Fruit fly (Drosophila melanogaster) whole organism, embryonic: ENCODE measurements around the gene CG32647.

Source experiments
- CG10209 ChIP-seq: fragments of 200-800 bp; sonication (Bioruptor generic); optimal IDR thresholded peaks from 3 replicates; lab custom pipeline; 2017; ENCODE audit warnings: missing biosample characterization, mild to moderate bottlenecking, missing genetic modification characterization, missing genetic modification reagents
- CG11093 ChIP-seq: fragments of 200-800 bp; sonication (Bioruptor generic); IDR thresholded peaks from 3 replicates; pipeline ENCODE4 v1.3.6; 2022; ENCODE audit warnings: missing biosample characterization, missing genetic modification characterization
- CG11560 ChIP-seq: fragments of 200-800 bp; sonication (Bioruptor generic); IDR thresholded peaks from 3 replicates; pipeline ENCODE4 v1.3.6; 2022; ENCODE audit warnings: missing biosample characterization, missing genetic modification characterization
- CG13894 ChIP-seq: fragments of 200-800 bp; sonication (Bioruptor generic); optimal IDR thresholded peaks from 3 replicates; lab custom pipeline; 2018; ENCODE audit warnings: missing biosample characterization, mild to moderate bottlenecking, missing genetic modification characterization, moderate library complexity
- CG14441 ChIP-seq: fragments of 200-800 bp; sonication (Bioruptor generic); IDR thresholded peaks from 2 replicates; pipeline ENCODE4 v1.3.6; 2022; ENCODE audit warnings: missing biosample characterization, missing genetic modification characterization
- CG15479 ChIP-seq: fragments of 200-800 bp; sonication (Bioruptor generic); optimal IDR thresholded peaks from 3 replicates; lab custom pipeline; 2019; ENCODE audit warnings: missing biosample characterization, mild to moderate bottlenecking, missing genetic modification characterization, moderate library complexity
- CG16815 ChIP-seq: fragments of 200-800 bp; sonication (Bioruptor generic); optimal IDR thresholded peaks from 3 replicates; lab custom pipeline; 2017; ENCODE audit warnings: missing biosample characterization, mild to moderate bottlenecking, missing genetic modification characterization
- CG17568 ChIP-seq: fragments of 200-800 bp; sonication (Bioruptor generic); optimal IDR thresholded peaks from 2 replicates; lab custom pipeline; 2018; ENCODE audit warnings: missing biosample characterization, mild to moderate bottlenecking, missing genetic modification characterization, moderate library complexity
- CG17612 ChIP-seq: fragments of 200-800 bp; sonication (Bioruptor generic); IDR thresholded peaks from 2 replicates; pipeline ENCODE4 v1.3.6; 2022; ENCODE audit warnings: missing biosample characterization, missing genetic modification characterization
- CG18619 ChIP-seq: fragments of 200-800 bp; sonication (Bioruptor generic); optimal IDR thresholded peaks from 3 replicates; lab custom pipeline; 2017; ENCODE audit warnings: missing biosample characterization, mild to moderate bottlenecking, missing genetic modification characterization
- CG30431 ChIP-seq: fragments of 200-800 bp; sonication (Bioruptor generic); optimal IDR thresholded peaks from 2 replicates; lab custom pipeline; 2017; ENCODE audit warnings: missing biosample characterization, missing genetic modification characterization
- CG3163 ChIP-seq: fragments of 200-800 bp; sonication (Bioruptor generic); optimal IDR thresholded peaks from 3 replicates; lab custom pipeline; 2016; ENCODE audit warnings: missing biosample characterization, missing genetic modification characterization
- CG3407 ChIP-seq: fragments of 200-800 bp; sonication (Bioruptor generic); optimal IDR thresholded peaks from 2 replicates; lab custom pipeline; 2018; ENCODE audit warnings: missing biosample characterization, mild to moderate bottlenecking, missing genetic modification characterization
- CG9797 ChIP-seq: fragments of 200-800 bp; sonication (Bioruptor generic); optimal IDR thresholded peaks from 3 replicates; lab custom pipeline; 2018; ENCODE audit warnings: missing biosample characterization, mild to moderate bottlenecking, missing genetic modification characterization
- Dad ChIP-seq: fragments of 200-800 bp; sonication (Bioruptor generic); optimal IDR thresholded peaks from 3 replicates; lab custom pipeline; 2016; ENCODE audit warnings: missing biosample characterization, missing genetic modification characterization
- Dfd ChIP-seq, 2 experiments: fragments of >200 bp; optimal IDR thresholded peaks; 2 replicates each; lab custom pipeline; 2017; ENCODE audit warnings: missing biosample characterization in 2 of 2, missing genetic modification characterization in 2 of 2
- HLH4C ChIP-seq: fragments of 200-800 bp; sonication (Bioruptor generic); IDR thresholded peaks from 3 replicates; pipeline ENCODE4 v1.3.6; 2022; ENCODE audit warnings: missing biosample characterization, missing genetic modification characterization; ENCODE audit not compliant: partially characterized antibody
- Hr78 ChIP-seq, 2 experiments: fragments of 200-800 bp in 1 of 2; fragments of >200 bp in 1 of 2; sonication (Bioruptor generic) in 1 of 2; optimal IDR thresholded peaks; 2 replicates each; lab custom pipeline; 2017 to 2019; ENCODE audit warnings: missing biosample characterization in 2 of 2, missing genetic modification characterization in 2 of 2, mild to moderate bottlenecking in 1 of 2, moderate library complexity in 1 of 2
- Kr ChIP-seq: fragments of 200-800 bp; sonication (Bioruptor generic); optimal IDR thresholded peaks from 2 replicates; lab custom pipeline; 2017; ENCODE audit warnings: missing biosample characterization, mild to moderate bottlenecking, missing genetic modification characterization
- Mrtf ChIP-seq: fragments of 200-800 bp; sonication (Bioruptor generic); IDR thresholded peaks from 3 replicates; pipeline ENCODE4 v1.3.6; 2022; ENCODE audit warnings: missing biosample characterization, missing genetic modification characterization
- NFAT ChIP-seq: fragments of 200-800 bp; sonication (Bioruptor generic); IDR thresholded peaks from 2 replicates; pipeline ENCODE4 v1.3.6; 2022; ENCODE audit warnings: missing biosample characterization, missing genetic modification characterization
- Optix ChIP-seq: fragments of 200-800 bp; sonication (Bioruptor generic); IDR thresholded peaks from 3 replicates; pipeline ENCODE4 v1.3.6; 2022; ENCODE audit warnings: missing biosample characterization, missing genetic modification characterization
- Rx ChIP-seq: fragments of 200-800 bp; sonication (Bioruptor generic); IDR thresholded peaks from 2 replicates; pipeline ENCODE4 v1.3.6; 2022; ENCODE audit warnings: missing biosample characterization, missing genetic modification characterization
- ara ChIP-seq: fragments of 200-800 bp; sonication (Bioruptor generic); IDR thresholded peaks from 2 replicates; pipeline ENCODE4 v1.3.6; 2022; ENCODE audit warnings: missing biosample characterization, missing genetic modification characterization
- bbx ChIP-seq: fragments of 200-800 bp; sonication (Bioruptor generic); IDR thresholded peaks from 2 replicates; pipeline ENCODE4 v1.3.6; 2022; ENCODE audit warnings: missing biosample characterization, missing genetic modification characterization; ENCODE audit not compliant: partially characterized antibody
- bowl ChIP-seq: fragments of 200-800 bp; sonication (Bioruptor generic); IDR thresholded peaks from 2 replicates; pipeline ENCODE4 v1.3.6; 2022; ENCODE audit warnings: missing biosample characterization, missing genetic modification characterization
- br ChIP-seq: fragments of >200 bp; optimal IDR thresholded peaks from 2 replicates; lab custom pipeline; 2017
- bsh ChIP-seq, 2 experiments: fragments of 200-800 bp; sonication (Bioruptor generic); optimal IDR thresholded peaks; 2 replicates each; lab custom pipeline; 2017 to 2018; ENCODE audit warnings: mild to moderate bottlenecking in 2 of 2, missing biosample characterization in 2 of 2, missing genetic modification characterization in 2 of 2, moderate library complexity in 1 of 2
- btn ChIP-seq: fragments of 200-800 bp; sonication (Bioruptor generic); optimal IDR thresholded peaks from 2 replicates; lab custom pipeline; 2016; ENCODE audit warnings: missing biosample characterization, missing genetic modification characterization
- cato ChIP-seq: fragments of 200-800 bp; sonication (Bioruptor generic); optimal IDR thresholded peaks from 2 replicates; lab custom pipeline; 2016; ENCODE audit warnings: missing biosample characterization, missing genetic modification characterization, borderline replicate concordance
- ci ChIP-seq: fragments of 200-800 bp; sonication (Bioruptor generic); IDR thresholded peaks from 3 replicates; pipeline ENCODE4 v1.3.6; 2022; ENCODE audit warnings: missing biosample characterization, missing genetic modification characterization
- crol ChIP-seq: fragments of 200-800 bp; sonication (Bioruptor generic); IDR thresholded peaks from 2 replicates; pipeline ENCODE4 v1.3.6; 2022; ENCODE audit warnings: missing biosample characterization, missing genetic modification characterization
- eve ChIP-seq, 2 experiments: fragments of >200 bp; optimal IDR thresholded peaks; 2 replicates each; lab custom pipeline; 2017; ENCODE audit warnings: missing biosample characterization in 2 of 2, missing genetic modification characterization in 2 of 2
- fd102C ChIP-seq: fragments of 200-800 bp; sonication (Bioruptor generic); optimal IDR thresholded peaks from 2 replicates; lab custom pipeline; 2018; ENCODE audit warnings: missing biosample characterization, mild to moderate bottlenecking, missing genetic modification characterization, moderate library complexity
- gro ChIP-seq: fragments of 200-800 bp; sonication (Bioruptor generic); optimal IDR thresholded peaks from 2 replicates; lab custom pipeline; 2016; ENCODE audit warnings: missing biosample characterization, missing genetic modification characterization
- hth ChIP-seq: fragments of >200 bp; optimal IDR thresholded peaks from 2 replicates; lab custom pipeline; 2017; ENCODE audit warnings: inconsistent platforms
- lab ChIP-seq: fragments of 200-800 bp; sonication (Bioruptor generic); optimal IDR thresholded peaks from 3 replicates; lab custom pipeline; 2017; ENCODE audit warnings: missing biosample characterization, missing genetic modification characterization, mild to moderate bottlenecking, moderate library complexity, missing genetic modification reagents
- org-1 ChIP-seq: fragments of 200-800 bp; sonication (Bioruptor generic); optimal IDR thresholded peaks from 2 replicates; lab custom pipeline; 2017; ENCODE audit warnings: missing biosample characterization, missing genetic modification characterization
- otp ChIP-seq: fragments of 200-800 bp; sonication (Bioruptor generic); IDR thresholded peaks from 3 replicates; pipeline ENCODE4, ENCODE4 v1.3.6; 2022; ENCODE audit warnings: missing biosample characterization, missing genetic modification characterization
- pan ChIP-seq, 4 experiments: fragments of >200 bp in 3 of 4; fragments of 200-800 bp in 1 of 4; sonication (Bioruptor generic) in 1 of 4; optimal IDR thresholded peaks in 3 of 4; IDR thresholded peaks in 1 of 4; 2 replicates each; pipeline versions ENCODE4 v1.3.6 to Lab custom; 2017 to 2022; ENCODE audit warnings: missing biosample characterization in 2 of 4, missing genetic modification characterization in 2 of 4, mixed read lengths in 1 of 4
- psq ChIP-seq: fragments of 200-800 bp; sonication (Bioruptor generic); optimal IDR thresholded peaks from 2 replicates; lab custom pipeline; 2017; ENCODE audit warnings: missing biosample characterization, missing genetic modification characterization
- ro ChIP-seq: fragments of 200-800 bp; sonication (Bioruptor generic); IDR thresholded peaks from 2 replicates; pipeline ENCODE4 v1.3.6; 2022; ENCODE audit warnings: missing biosample characterization, missing genetic modification characterization
- scrt ChIP-seq: fragments of 200-800 bp; sonication (Bioruptor generic); optimal IDR thresholded peaks from 2 replicates; lab custom pipeline; 2018; ENCODE audit warnings: missing biosample characterization, mild to moderate bottlenecking, missing genetic modification characterization, moderate library complexity
- tgo ChIP-seq: fragments of 200-800 bp; sonication (Bioruptor generic); IDR thresholded peaks from 3 replicates; pipeline ENCODE4 v1.3.6; 2022; ENCODE audit warnings: missing biosample characterization, missing genetic modification characterization
- tx ChIP-seq: fragments of 200-800 bp; sonication (Bioruptor generic); optimal IDR thresholded peaks from 2 replicates; lab custom pipeline; 2016; ENCODE audit warnings: missing biosample characterization, missing genetic modification characterization
- vnd ChIP-seq: fragments of 200-800 bp; sonication (Bioruptor generic); IDR thresholded peaks from 3 replicates; pipeline ENCODE4 v1.3.6; 2022; ENCODE audit warnings: missing biosample characterization, missing genetic modification characterization; ENCODE audit not compliant: partially characterized antibody
- wdn ChIP-seq: fragments of 200-800 bp; sonication (Bioruptor generic); IDR thresholded peaks from 2 replicates; pipeline ENCODE4 v1.3.6; 2022; ENCODE audit warnings: missing biosample characterization, missing genetic modification characterization

The CG32647 gene

dm6 chrX:12734710-12735462 lies 49.9 kb downstream of the CG32647 start (continued):
- TF ChIP-seq CG17612 (GFP tag; lab: Robert Waterston, UW) (peak; percentile 27; the same call in 1 of the 2 replicates), Kr (GFP tag; lab: Kevin White, UChicago) (no peak)

DNA sequence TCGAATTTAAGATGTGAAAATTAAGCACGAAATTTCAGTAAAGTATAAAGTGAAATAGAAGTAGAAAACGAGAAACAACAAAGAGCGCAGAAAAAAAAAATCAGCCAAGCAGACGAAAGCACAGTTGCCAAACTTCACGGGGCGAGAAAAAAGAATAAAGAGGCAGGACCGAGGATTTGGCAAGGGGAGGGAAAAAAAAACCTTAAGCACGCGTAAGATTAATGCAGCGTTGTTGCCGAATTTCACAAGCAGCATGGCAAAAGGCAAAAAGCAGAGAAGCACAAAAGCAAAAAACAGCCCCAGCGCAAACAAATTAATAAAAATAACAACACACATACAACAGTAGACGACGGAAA lies 50.4 kb downstream of the CG32647 start:
- no peak for TF ChIP-seq CG10209 (GFP tag; lab: Kevin White, UChicago)
- no peak for TF ChIP-seq Hr78 (GFP tag; optimal IDR thresholded peaks at IDR 0.05; lab: Kevin White, UChicago)
- TF ChIP-seq CG14441 (GFP tag; lab: Robert Waterston, UW) = 0 out of 2 replicates have a peak, but pooled peaks have one; percentile 13
- no peak for TF ChIP-seq lab (GFP tag; lab: Kevin White, UChicago)
- TF ChIP-seq CG13894 (tag; lab: Kevin White, UChicago) = no peak
- peak; percentile 12; the same call in 1 of the 3 replicates for TF ChIP-seq ci (GFP tag; lab: Robert Waterston, UW)
- peak; percentile 100 for TF ChIP-seq CG3407 (GFP tag; lab: Kevin White, UChicago)
- no peak for TF ChIP-seq fd102C
- no peak for TF ChIP-seq hth (lab: Kevin White, UChicago)
- TF ChIP-seq crol (GFP tag; lab: Robert Waterston, UW) = peak; percentile 25; the same call in 1 of the 2 replicates
- no peak for TF ChIP-seq ara (GFP tag; lab: Robert Waterston, UW)
- no peak for TF ChIP-seq CG18619 (GFP tag; lab: Kevin White, UChicago)
- TF ChIP-seq otp = peak; percentile 34; the same call in 1 of the 3 replicates
- no peak for TF ChIP-seq CG15479 (GFP tag; lab: Kevin White, UChicago)
- TF ChIP-seq psq = no peak
- no peak for TF ChIP-seq bbx (GFP tag; lab: Robert Waterston, UW)
- TF ChIP-seq gro = peak; percentile 46
- no peak; the same call in 2 of the 3 replicates for TF ChIP-seq tgo (GFP tag; lab: Robert Waterston, UW)
- no peak for TF ChIP-seq HLH4C
- peak; percentile 19; the same call in 1 of the 2 replicates for TF ChIP-seq Rx
- TF ChIP-seq CG16815 (GFP tag; lab: Kevin White, UChicago) = no peak
- TF ChIP-seq CG11093 = no peak
- no peak for TF ChIP-seq bsh (GFP tag; optimal IDR thresholded peaks at IDR 0.05; lab: Kevin White, UChicago)
- no peak for TF ChIP-seq cato (GFP tag; lab: Kevin White, UChicago)
- TF ChIP-seq vnd = no peak
- TF ChIP-seq br = no peak
- no peak for TF ChIP-seq bowl (GFP tag; lab: Robert Waterston, UW)
- TF ChIP-seq scrt (GFP tag; lab: Kevin White, UChicago) = no peak
- TF ChIP-seq Optix = peak; percentile 47; the same call in 1 of the 3 replicates
- no peak for TF ChIP-seq btn (GFP tag; lab: Kevin White, UChicago)
- no peak for TF ChIP-seq pan (optimal IDR thresholded peaks at IDR 0.05; lab: Kevin White, UChicago)
- TF ChIP-seq pan (GFP tag; optimal IDR thresholded peaks at IDR 0.05 in 1 of 2, IDR thresholded peaks at IDR 0.05 in 1 of 2) = peak in 1 of 2 experiments; percentile 19
- TF ChIP-seq Dfd (GFP tag; optimal IDR thresholded peaks at IDR 0.05; lab: Kevin White, UChicago) = no peak
- TF ChIP-seq Dad (GFP tag; lab: Kevin White, UChicago) = no peak
- TF ChIP-seq tx (GFP tag; lab: Kevin White, UChicago) = no peak
- TF ChIP-seq Mrtf (GFP tag; lab: Robert Waterston, UW) = no peak
- TF ChIP-seq ro (GFP tag; lab: Robert Waterston, UW) = no peak
- TF ChIP-seq org-1 (GFP tag; lab: Kevin White, UChicago) = no peak
- no peak for TF ChIP-seq CG3163 (GFP tag; lab: Kevin White, UChicago)
- no peak for TF ChIP-seq eve (GFP tag; optimal IDR thresholded peaks at IDR 0.05; lab: Kevin White, UChicago)
- no peak for TF ChIP-seq CG30431 (GFP tag; lab: Kevin White, UChicago)
- 0 out of 2 replicates have a peak, but pooled peaks have one; percentile 3 for TF ChIP-seq wdn (GFP tag; lab: Robert Waterston, UW)
- TF ChIP-seq NFAT = no peak; the same call in 1 of the 2 replicates
- TF ChIP-seq CG11560 (tag; lab: Robert Waterston, UW) = no peak
- TF ChIP-seq CG17568 (GFP tag; lab: Kevin White, UChicago) = no peak
- no peak for TF ChIP-seq CG9797 (GFP tag; lab: Kevin White, UChicago)
